Fruit fly (Drosophila melanogaster) whole organism, embryonic: ENCODE data around the gene CheA75a.

ENCODE experiments used
- CG3726 ChIP-seq: fragments of 200-800 bp; sonication (Bioruptor generic); IDR thresholded peaks from 3 replicates; pipeline ENCODE4, ENCODE4 v1.3.6; 2022; ENCODE audit warnings: missing biosample characterization, missing genetic modification characterization
- Spps ChIP-seq: fragments of 200-800 bp; sonication (Bioruptor generic); optimal IDR thresholded peaks from 2 replicates; lab custom pipeline; 2018; ENCODE audit warnings: missing biosample characterization, mild to moderate bottlenecking, missing genetic modification characterization

DNA sequence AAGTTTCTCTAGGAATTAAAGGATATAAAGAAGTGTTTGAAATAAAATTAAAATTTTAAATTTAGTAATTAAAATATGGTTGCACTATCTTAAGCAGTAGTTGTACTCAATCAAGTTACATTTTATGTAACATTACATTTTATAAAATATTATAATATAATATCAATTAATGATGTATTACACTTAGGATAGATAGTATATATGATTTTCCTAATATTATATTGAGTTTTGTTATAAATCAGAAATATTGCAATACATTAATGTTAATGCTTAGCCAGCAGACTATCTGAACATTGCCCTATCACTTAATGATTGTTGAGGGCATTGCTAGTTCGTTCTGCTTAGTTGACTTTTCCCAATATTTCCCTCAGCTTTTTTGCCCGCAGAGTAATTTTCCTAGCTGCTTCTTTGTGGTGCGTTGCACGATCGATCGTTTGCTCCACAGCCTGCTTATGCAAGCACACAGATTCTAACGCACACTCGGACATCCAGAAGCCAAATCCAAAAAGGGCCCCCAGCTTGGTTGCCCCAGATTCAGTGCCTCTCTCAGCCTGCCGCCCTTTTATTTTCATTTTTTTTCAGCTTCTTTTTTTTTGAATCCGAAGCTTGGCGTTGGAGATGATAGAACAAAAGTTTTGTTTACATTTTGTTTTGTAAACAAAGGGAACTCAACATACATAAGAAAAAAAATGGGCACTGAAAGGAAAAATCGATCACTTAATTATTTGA lies 25.0 kb upstream of the CheA75a start:
- TF ChIP-seq Spps (tag; lab: Kevin White, UChicago) = no peak
- TF ChIP-seq CG3726 (GFP tag; lab: Robert Waterston, UW) = no peak
